Fruit fly (Drosophila melanogaster): ENCODE data around the gene CG7991.

CG7991 gene

DNA sequence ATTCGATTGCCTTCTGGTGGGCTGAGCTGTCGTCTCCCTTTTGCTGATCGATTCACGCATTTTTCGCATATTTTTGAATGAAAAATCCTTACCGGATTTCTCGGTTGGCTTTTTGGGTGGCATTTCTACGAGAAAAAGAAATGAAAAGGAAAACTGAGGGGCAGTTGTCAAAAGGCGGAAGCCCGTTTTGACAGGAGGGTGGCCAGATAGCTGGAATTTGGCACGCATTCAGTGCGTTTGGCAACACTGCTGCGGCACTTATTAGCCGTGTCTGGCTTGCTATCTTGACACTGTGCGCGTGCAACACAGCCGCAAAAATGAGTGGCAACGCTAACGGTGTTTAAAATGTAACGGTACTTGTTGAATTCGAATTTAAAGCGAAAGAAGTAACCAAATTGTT lies 6.0 kb upstream of the CG7991 start, which contains the start of gene RpL23A (continued):
- TF ChIP-seq CG6163 (GFP tag; IDR thresholded peaks at IDR 0.05), result peak; percentile 93
- TF ChIP-seq CG3919 (GFP tag; optimal IDR thresholded peaks at IDR 0.05), result no peak
- no peak for TF ChIP-seq CG6808 (GFP tag; optimal IDR thresholded peaks at IDR 0.05)
- TF ChIP-seq fd59A (GFP tag; optimal IDR thresholded peaks at IDR 0.05), result peak; percentile 51
- TF ChIP-seq CG8119 (GFP tag; IDR thresholded peaks at IDR 0.05), result no peak
- TF ChIP-seq CG31627 (GFP tag; optimal IDR thresholded peaks at IDR 0.05), result peak; percentile 93
- TF ChIP-seq Sox15 (GFP tag; optimal IDR thresholded peaks at IDR 0.05), result peak; percentile 55
- TF ChIP-seq Hr39 (GFP tag; optimal IDR thresholded peaks at IDR 0.05), result peak; percentile 88
- peak; percentile 73 for TF ChIP-seq CG6792 (GFP tag; optimal IDR thresholded peaks at IDR 0.05)
- peak; percentile 81 for TF ChIP-seq CG11902 (GFP tag; optimal IDR thresholded peaks at IDR 0.05)
- TF ChIP-seq Eip93F (GFP tag; optimal IDR thresholded peaks at IDR 0.05), result no peak
- peak in 1 of 2 experiments; percentile 86 for TF ChIP-seq salr (GFP tag; optimal IDR thresholded peaks at IDR 0.05)
- TF ChIP-seq svp (GFP tag), result no peak
- peak; percentile 75 for TF ChIP-seq fd85E (GFP tag; optimal IDR thresholded peaks at IDR 0.05)
- TF ChIP-seq CG6854 (GFP tag; optimal IDR thresholded peaks at IDR 0.05), result peak; percentile 89
- TF ChIP-seq Sox14 (GFP tag; optimal IDR thresholded peaks at IDR 0.05), result peak; percentile 68
- peak; percentile 87 for TF ChIP-seq CG1621 (tag; optimal IDR thresholded peaks at IDR 0.05)
- peak; percentile 92 for TF ChIP-seq lz (GFP tag; optimal IDR thresholded peaks at IDR 0.05)
- no peak for TF ChIP-seq spab (GFP tag; optimal IDR thresholded peaks at IDR 0.05)
- no peak for TF ChIP-seq Hr4 (GFP tag; optimal IDR thresholded peaks at IDR 0.05)
- no peak for TF ChIP-seq Lpt (GFP tag; optimal IDR thresholded peaks at IDR 0.05)
- TF ChIP-seq CG10669 (GFP tag; optimal IDR thresholded peaks at IDR 0.05), result no peak
- TF ChIP-seq CG4318 (GFP tag; optimal IDR thresholded peaks at IDR 0.05), result no peak
- TF ChIP-seq CG6276 (GFP tag; optimal IDR thresholded peaks at IDR 0.05), result no peak
- peak; percentile 100 for TF ChIP-seq achi (GFP tag; optimal IDR thresholded peaks at IDR 0.05)
- peak; percentile 70 for TF ChIP-seq Sox102F (GFP tag; optimal IDR thresholded peaks at IDR 0.05)
- peak; percentile 56 to 85 for TF ChIP-seq ss (GFP tag; optimal IDR thresholded peaks at IDR 0.05)
- peak; percentile 35; the same call in 1 of the 2 replicates for TF ChIP-seq CG11294 (GFP tag; IDR thresholded peaks at IDR 0.05)
- peak; percentile 74 for TF ChIP-seq net (GFP tag; optimal IDR thresholded peaks at IDR 0.05)

dm6 chr3L:1670008-1670407 lies 4.5 kb upstream of the CG7991 start, which contains the start of gene RabX5:
TSS of gene RabX5 (minus strand) at chr3L:1670108.
- no peak for TF ChIP-seq OdsH (GFP tag; optimal IDR thresholded peaks at IDR 0.05)
- no peak for TF ChIP-seq Ets21C (GFP tag; optimal IDR thresholded peaks at IDR 0.05)
- TF ChIP-seq Smox (GFP tag; optimal IDR thresholded peaks at IDR 0.05), result no peak
- no peak for TF ChIP-seq fkh (GFP tag; optimal IDR thresholded peaks at IDR 0.05)
- no peak for TF ChIP-seq dsx (GFP tag; optimal IDR thresholded peaks at IDR 0.05; ENCODE audit: poor library complexity, severe bottlenecking)
- no peak for TF ChIP-seq CG15336 (GFP tag; IDR thresholded peaks at IDR 0.05)
- no peak for TF ChIP-seq CG8119 (GFP tag; IDR thresholded peaks at IDR 0.05)
- no peak for TF ChIP-seq net (GFP tag; optimal IDR thresholded peaks at IDR 0.05)
- no peak for TF ChIP-seq Eip78C (GFP tag)
- no peak for TF ChIP-seq CG34406 (GFP tag; optimal IDR thresholded peaks at IDR 0.05)
- TF ChIP-seq svp (GFP tag), result no peak
- no peak for TF ChIP-seq CG1621 (tag; optimal IDR thresholded peaks at IDR 0.05)

dm6 chr3L:1672627-1673026 lies 1.9 kb upstream of the CG7991 start, which contains the start of gene CG13930:
TSS of gene CG13930 (minus strand) at chr3L:1672727.
- no peak for TF ChIP-seq Sox15 (GFP tag; optimal IDR thresholded peaks at IDR 0.05)
- TF ChIP-seq CG6808 (GFP tag; optimal IDR thresholded peaks at IDR 0.05), result no peak

DNA sequence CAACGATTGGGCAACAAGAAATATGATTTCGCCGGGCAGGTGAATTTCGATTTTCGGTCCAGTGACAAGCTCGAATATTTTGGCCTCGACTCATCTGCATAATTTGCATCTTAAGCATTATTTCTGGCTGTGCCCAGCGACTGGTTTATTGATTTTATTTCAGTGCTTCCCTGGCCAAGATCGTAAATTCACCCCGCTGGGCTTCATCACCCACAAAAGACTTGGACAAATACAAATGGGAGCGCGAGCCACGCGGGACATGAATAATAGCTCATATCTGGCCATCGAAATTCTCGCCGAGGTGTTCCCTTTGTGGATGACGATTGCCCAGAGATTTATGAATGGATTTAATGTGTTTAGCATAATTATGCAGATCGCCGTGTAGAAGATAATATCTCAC lies 733 bp downstream of the CG7991 start:
- TF ChIP-seq CG6163 (GFP tag; IDR thresholded peaks at IDR 0.05) (no peak), cyc (GFP tag; optimal IDR thresholded peaks at IDR 0.05) (no peak), Sox14 (GFP tag; optimal IDR thresholded peaks at IDR 0.05) (no peak), Hr39 (GFP tag; optimal IDR thresholded peaks at IDR 0.05) (no peak), OdsH (GFP tag; optimal IDR thresholded peaks at IDR 0.05) (no peak), eg (GFP tag; IDR thresholded peaks at IDR 0.05) (no peak), Ets96B (tag; optimal IDR thresholded peaks at IDR 0.05) (no peak), Hr4 (GFP tag; optimal IDR thresholded peaks at IDR 0.05) (no peak), Eip93F (GFP tag; optimal IDR thresholded peaks at IDR 0.05) (no peak), net (GFP tag; optimal IDR thresholded peaks at IDR 0.05) (no peak), CG32006 (GFP tag; optimal IDR thresholded peaks at IDR 0.05) (no peak), esn (GFP tag; optimal IDR thresholded peaks at IDR 0.05) (no peak), CG10669 (GFP tag; optimal IDR thresholded peaks at IDR 0.05) (no peak), Smox (GFP tag; optimal IDR thresholded peaks at IDR 0.05) (no peak), CG3032 (tag; optimal IDR thresholded peaks at IDR 0.05) (no peak), fkh (GFP tag; optimal IDR thresholded peaks at IDR 0.05) (no peak), CG11902 (GFP tag; optimal IDR thresholded peaks at IDR 0.05) (no peak)

All from whole organism, prepupa.